Worm (Caenorhabditis elegans): ENCODE results near the gene stip-1.

The stip-1 gene

DNA sequence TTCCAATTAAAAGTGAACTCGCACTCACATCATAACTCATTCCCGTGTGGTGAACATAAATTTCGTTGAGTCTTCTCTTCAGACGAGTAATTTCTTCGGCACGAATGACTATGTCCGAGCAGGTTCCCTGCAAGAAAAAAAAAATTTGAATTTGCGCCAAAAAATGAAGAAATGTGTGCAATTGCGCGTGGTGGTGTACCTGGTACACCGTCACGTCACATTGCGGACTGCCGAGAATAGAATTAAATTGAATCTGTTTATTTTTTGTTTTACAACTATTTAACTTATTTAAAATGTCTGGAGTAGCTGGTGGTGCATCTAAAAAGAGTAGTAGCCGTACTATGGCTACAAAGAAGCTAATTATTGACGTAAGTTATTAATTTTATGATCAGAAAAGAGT is 48.9 kb downstream of the stip-1 start, which contains the start of gene mdt-22 (continued):
- TF ChIP-seq F26F4.8 (GFP tag; conservative IDR thresholded peaks at IDR 0.05) = no peak
- TF ChIP-seq Y48G9A.11 (GFP tag; IDR thresholded peaks at IDR 0.05) = peak; percentile 53; the same call in 1 of the 2 replicates
- no peak for TF ChIP-seq lin-39 (tag; optimal IDR thresholded peaks at IDR 0.05)
- TF ChIP-seq daf-12 (tag; optimal IDR thresholded peaks at IDR 0.05) = no peak
- TF ChIP-seq egl-27 (tag; optimal IDR thresholded peaks at IDR 0.05) = no peak
- TF ChIP-seq dpl-1 (GFP tag; optimal IDR thresholded peaks at IDR 0.05) = peak; percentile 95
- no peak for TF ChIP-seq mdl-1 (tag; optimal IDR thresholded peaks at IDR 0.05)
- TF ChIP-seq madf-5 (GFP tag; IDR thresholded peaks at IDR 0.05) = no peak
- TF ChIP-seq ces-1 (GFP tag; optimal IDR thresholded peaks at IDR 0.05) = no peak
- TF ChIP-seq fkh-10 (GFP tag; optimal IDR thresholded peaks at IDR 0.05) = peak; percentile 4
- peak; percentile 51; the same call in 1 of the 2 replicates for TF ChIP-seq tra-1 (GFP tag; IDR thresholded peaks at IDR 0.05)
- TF ChIP-seq dmd-6 (GFP tag; IDR thresholded peaks at IDR 0.05) = peak; percentile 65
- TF ChIP-seq zip-2 (tag; optimal IDR thresholded peaks at IDR 0.05) = no peak
- TF ChIP-seq vab-7 (GFP tag; IDR thresholded peaks at IDR 0.05) = peak; percentile 62
- TF ChIP-seq php-3 (GFP tag; IDR thresholded peaks at IDR 0.05) = no peak
- peak in 1 of 2 experiments; percentile 51 for TF ChIP-seq hif-1 (tag; optimal IDR thresholded peaks at IDR 0.05)
- TF ChIP-seq lin-38 (GFP tag; IDR thresholded peaks at IDR 0.05) = peak; percentile 82
- peak; percentile 49; the same call in 1 of the 2 replicates for TF ChIP-seq lin-1 (GFP tag; IDR thresholded peaks at IDR 0.05)
- no peak for TF ChIP-seq snpc-4 (tag; optimal IDR thresholded peaks at IDR 0.05)
- no peak for TF ChIP-seq zip-11 (GFP tag; IDR thresholded peaks at IDR 0.05)
- peak; percentile 29; the same call in 1 of the 2 replicates for TF ChIP-seq snpc-1.2 (GFP tag; IDR thresholded peaks at IDR 0.05)
- TF ChIP-seq ctbp-1 (GFP tag; IDR thresholded peaks at IDR 0.05) = peak; percentile 59; the same call in 1 of the 2 replicates
- no peak for TF ChIP-seq ceh-62 (tag; optimal IDR thresholded peaks at IDR 0.05)
- no peak for TF ChIP-seq D1046.2 (GFP tag; IDR thresholded peaks at IDR 0.05)
- TF ChIP-seq hlh-30 (tag; optimal IDR thresholded peaks at IDR 0.05; ENCODE audit: insufficient read depth) = peak; percentile 43
- no peak for TF ChIP-seq ceh-82 (tag; optimal IDR thresholded peaks at IDR 0.05)
- TF ChIP-seq saeg-2 (GFP tag; IDR thresholded peaks at IDR 0.05) = no peak
- peak; percentile 27 for TF ChIP-seq nhr-25 (tag; optimal IDR thresholded peaks at IDR 0.05; ENCODE audit: borderline replicate concordance, insufficient read depth)
- TF ChIP-seq lir-3 (tag; optimal IDR thresholded peaks at IDR 0.05) = no peak
- no peak for TF ChIP-seq R02D3.7 (tag; optimal IDR thresholded peaks at IDR 0.05)
- no peak for TF ChIP-seq fos-1 (tag; optimal IDR thresholded peaks at IDR 0.05)
- peak; percentile 60 for TF ChIP-seq dve-1 (tag; optimal IDR thresholded peaks at IDR 0.05; ENCODE audit: insufficient read depth)
- TF ChIP-seq duxl-1 (tag; optimal IDR thresholded peaks at IDR 0.05; ENCODE audit: poor library complexity) = peak; percentile 2
- TF ChIP-seq ZK546.5 (tag; optimal IDR thresholded peaks at IDR 0.05) = no peak
- TF ChIP-seq F49E8.2 (tag; optimal IDR thresholded peaks at IDR 0.05; ENCODE audit: borderline replicate concordance) = peak; percentile 4
- peak; percentile 72 for TF ChIP-seq lin-13 (GFP tag; optimal IDR thresholded peaks at IDR 0.05)

DNA sequence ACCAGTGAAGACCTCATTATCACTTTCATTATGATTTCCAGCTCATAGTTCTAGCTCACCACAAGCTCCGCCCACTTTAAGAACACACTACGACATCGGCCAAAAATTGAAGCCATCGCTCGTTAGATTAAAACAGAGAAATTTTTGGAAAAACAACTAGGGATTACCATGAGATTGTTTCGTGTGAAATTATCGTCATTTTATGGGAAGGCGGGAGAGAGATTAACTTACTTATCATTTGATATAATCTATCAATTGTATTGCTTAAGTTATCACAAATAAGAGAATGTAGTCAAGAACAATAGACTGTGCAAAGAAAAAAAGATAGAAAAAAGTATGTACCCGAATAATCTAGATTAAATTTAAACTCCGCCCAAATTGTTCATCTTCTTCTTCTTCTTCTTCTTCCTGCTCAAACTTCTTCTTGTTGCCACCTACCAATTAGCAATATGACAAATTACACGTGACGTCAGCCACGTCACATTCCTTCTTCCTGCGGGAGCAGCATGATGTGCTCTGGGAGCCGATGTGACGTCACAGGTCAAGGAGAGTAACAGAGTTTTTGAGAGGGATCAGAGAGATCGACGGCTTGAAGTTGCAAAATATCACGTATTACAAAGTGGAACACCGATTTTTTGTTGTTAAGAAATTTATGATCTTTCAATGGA is 49.6 kb downstream of the stip-1 start, which contains the start of gene nep-26:
TSS of gene nep-26 (minus strand) at position 51 of the 668 bp plus-strand sequence.
- TF ChIP-seq hlh-30 (tag; optimal IDR thresholded peaks at IDR 0.05; ENCODE audit: insufficient read depth) = peak; percentile 64
- TF ChIP-seq nhr-11 (tag; optimal IDR thresholded peaks at IDR 0.05) = peak; percentile 74
- TF ChIP-seq dpl-1 (GFP tag; optimal IDR thresholded peaks at IDR 0.05) = no peak
- peak in 1 of 2 experiments; percentile 22 for TF ChIP-seq lsy-2 (tag; optimal IDR thresholded peaks at IDR 0.05)
- no peak for TF ChIP-seq attf-4 (tag; optimal IDR thresholded peaks at IDR 0.05)
- no peak for TF ChIP-seq zag-1 (tag; optimal IDR thresholded peaks at IDR 0.05)
- TF ChIP-seq daf-16 (GFP tag; optimal IDR thresholded peaks at IDR 0.05) = peak in 1 of 2 experiments; percentile 89
- TF ChIP-seq daf-16 (tag; optimal IDR thresholded peaks at IDR 0.05) = no peak
- no peak for TF ChIP-seq pha-4 (GFP tag; IDR thresholded peaks at IDR 0.05)
- no peak for TF ChIP-seq pha-4 (tag; optimal IDR thresholded peaks at IDR 0.05)
- TF ChIP-seq daf-12 (tag; optimal IDR thresholded peaks at IDR 0.05) = no peak
- TF ChIP-seq hlh-11 (tag; optimal IDR thresholded peaks at IDR 0.05) = peak; percentile 41
- TF ChIP-seq ceh-20 (GFP tag; IDR thresholded peaks at IDR 0.05) = peak; percentile 37; the same call in 1 of the 2 replicates
- peak; percentile 14 to 94 for TF ChIP-seq hif-1 (tag; optimal IDR thresholded peaks at IDR 0.05)

Measured in whole organism, L4 larva.